Worm (Caenorhabditis elegans) whole organism, L4/young adult: ENCODE results near the gene gmeb-3.

Source experiments
- W03F9.2 ChIP-seq: fragments of 150-350 bp; optimal IDR thresholded peaks from 2 replicates; lab custom pipeline; 2014; ENCODE audit warnings: missing biosample characterization, missing genetic modification characterization
- him-1 ChIP-seq: sonication (generic microtip); optimal IDR thresholded peaks from 2 replicates; lab custom pipeline; 2016; ENCODE audit warnings: missing genotype, missing genetic modification reagents, missing genetic modification characterization, missing compliant biosample characterization

- no peak for TF ChIP-seq him-1 (tag; lab: Kevin White, UChicago)
- TF ChIP-seq W03F9.2 (tag; lab: Kevin White, UChicago): no peak
Measured at ce11 chrIII:3759312-3759711, 9.0 kb upstream of the gmeb-3 start, which contains the start of gene arcp-1.
